Worm (Caenorhabditis elegans) whole organism, L1 larva: Measurements from ENCODE around the gene Y62F5A.9.

Experiments used
- C16A3.4 ChIP-seq: fragments of 150-350 bp; optimal IDR thresholded peaks from 2 replicates; lab custom pipeline; 2014; ENCODE audit warnings: missing biosample characterization, missing genetic modification characterization
- C34B4.2 ChIP-seq: sonication (generic microtip); optimal IDR thresholded peaks from 2 replicates; lab custom pipeline; 2017; ENCODE audit warnings: mild to moderate bottlenecking, missing genetic modification characterization, missing compliant biosample characterization
- aha-1 ChIP-seq: fragments of 150-350 bp; optimal IDR thresholded peaks from 2 replicates; lab custom pipeline; 2014; ENCODE audit warnings: missing biosample characterization, missing genetic modification characterization
- alr-1 ChIP-seq: fragments of 200-800 bp; sonication (Bioruptor generic); optimal IDR thresholded peaks from 2 replicates; lab custom pipeline; 2018; ENCODE audit warnings: borderline replicate concordance, mild to moderate bottlenecking, missing genetic modification characterization, missing compliant biosample characterization
- blmp-1 ChIP-seq: fragments of 150-350 bp; optimal IDR thresholded peaks from 2 replicates; lab custom pipeline; 2014; ENCODE audit warnings: missing biosample characterization, missing genetic modification characterization
- ceh-63 ChIP-seq: fragments of 200-800 bp; sonication (Bioruptor generic); optimal IDR thresholded peaks from 2 replicates; lab custom pipeline; 2018; ENCODE audit warnings: mild to moderate bottlenecking, missing genetic modification characterization, missing compliant biosample characterization
- ceh-82 ChIP-seq, 3 experiments: fragments of 150-350 bp in 1 of 3; sonication (generic microtip) in 2 of 3; optimal IDR thresholded peaks; 2 replicates each; lab custom pipeline; 2014 to 2017; ENCODE audit warnings: missing biosample characterization in 3 of 3, missing genetic modification characterization in 3 of 3
- ceh-90 ChIP-seq: sonication (generic microtip); optimal IDR thresholded peaks from 2 replicates; lab custom pipeline; 2016; ENCODE audit warnings: missing genetic modification characterization, missing compliant biosample characterization
- dpl-1 ChIP-seq, 3 experiments: fragments of 150-350 bp in 2 of 3; sonication (generic microtip) in 1 of 3; optimal IDR thresholded peaks; 2 replicates each; lab custom pipeline; 2014 to 2017; ENCODE audit warnings: missing biosample characterization in 3 of 3, missing genetic modification characterization in 3 of 3, missing genetic modification reagents in 3 of 3
- efl-1 ChIP-seq, 4 experiments: fragments of 150-350 bp; optimal IDR thresholded peaks in 3 of 4; peaks in 1 of 4; 1 replicate in 1 of 4; 2 replicates in 3 of 4; lab custom pipeline; 2014; ENCODE audit warnings: missing biosample characterization in 2 of 4, missing genetic modification characterization in 2 of 4, missing genetic modification reagents in 2 of 4
- egl-27 ChIP-seq, 2 experiments: fragments of 150-350 bp in 1 of 2; sonication (generic microtip); optimal IDR thresholded peaks; 3 replicates each; lab custom pipeline; 2017 to 2018; ENCODE audit warnings: missing biosample characterization in 2 of 2, missing genetic modification characterization in 2 of 2, missing genetic modification reagents in 2 of 2
- elt-2 ChIP-seq: sonication (generic microtip); optimal IDR thresholded peaks from 2 replicates; lab custom pipeline; 2016; ENCODE audit warnings: missing genetic modification characterization, mild to moderate bottlenecking, inconsistent platforms, missing compliant biosample characterization, missing genetic modification reagents
- fkh-8 ChIP-seq: sonication (generic microtip); optimal IDR thresholded peaks from 2 replicates; lab custom pipeline; 2016; ENCODE audit warnings: mild to moderate bottlenecking, missing genetic modification characterization, missing compliant biosample characterization
- grh-1 ChIP-seq: fragments of 200-800 bp; sonication (Bioruptor generic); IDR thresholded peaks from 2 replicates; pipeline ENCODE4 v1.3.6; 2022; ENCODE audit warnings: missing genetic modification reagents, missing genetic modification characterization, missing compliant biosample characterization
- isw-1 ChIP-seq: fragments of 200-800 bp; sonication (Bioruptor generic); IDR thresholded peaks from 2 replicates; pipeline ENCODE4 v1.3.6; 2022; ENCODE audit warnings: missing genetic modification characterization, missing compliant biosample characterization
- jun-1 ChIP-seq: fragments of 150-350 bp; optimal IDR thresholded peaks from 2 replicates; lab custom pipeline; 2014; ENCODE audit warnings: missing biosample characterization, missing genetic modification reagents, missing genetic modification characterization
- lin-15B ChIP-seq: fragments of 150-350 bp; sonication (generic microtip); optimal IDR thresholded peaks from 3 replicates; lab custom pipeline; 2014; ENCODE audit warnings: missing biosample characterization, missing genetic modification characterization
- lin-35 ChIP-seq, 2 experiments: fragments of 150-350 bp; optimal IDR thresholded peaks; 2 replicates each; lab custom pipeline; 2014; ENCODE audit warnings: missing biosample characterization in 2 of 2, missing genetic modification characterization in 2 of 2, missing genetic modification reagents in 2 of 2
- lir-3 ChIP-seq: sonication (generic microtip); optimal IDR thresholded peaks from 2 replicates; lab custom pipeline; 2016; ENCODE audit warnings: mild to moderate bottlenecking, missing genetic modification characterization, moderate library complexity, missing compliant biosample characterization; ENCODE audit not compliant: poor library complexity
- lsy-2 ChIP-seq, 2 experiments: fragments of 150-350 bp; optimal IDR thresholded peaks; 2 replicates each; lab custom pipeline; 2014; ENCODE audit warnings: missing biosample characterization in 2 of 2, missing genetic modification characterization in 2 of 2
- mab-9 ChIP-seq: fragments of 200-800 bp; sonication (Bioruptor generic); IDR thresholded peaks from 2 replicates; pipeline ENCODE4 v1.3.6; 2022; ENCODE audit warnings: missing genetic modification reagents, missing genetic modification characterization, missing compliant biosample characterization
- mdl-1 ChIP-seq, 2 experiments: fragments of 150-350 bp; optimal IDR thresholded peaks; 2 replicates each; lab custom pipeline; 2014 to 2017; ENCODE audit warnings: missing biosample characterization in 2 of 2, missing genetic modification characterization in 2 of 2, inconsistent platforms in 1 of 2
- mep-1 ChIP-seq: fragments of 150-350 bp; optimal IDR thresholded peaks from 2 replicates; lab custom pipeline; 2014; ENCODE audit warnings: missing biosample characterization, missing genetic modification characterization
- nhr-20 ChIP-seq: sonication (generic microtip); optimal IDR thresholded peaks from 2 replicates; lab custom pipeline; 2016; ENCODE audit warnings: mild to moderate bottlenecking, missing genetic modification characterization, missing compliant biosample characterization
- nhr-28 ChIP-seq: fragments of 150-350 bp; optimal IDR thresholded peaks from 2 replicates; lab custom pipeline; 2014; ENCODE audit warnings: missing biosample characterization, missing genetic modification characterization
- nhr-47 ChIP-seq: sonication (generic microtip); optimal IDR thresholded peaks from 2 replicates; lab custom pipeline; 2016; ENCODE audit warnings: mild to moderate bottlenecking, missing genetic modification characterization, moderate library complexity, missing compliant biosample characterization
- nhr-71 ChIP-seq: sonication (generic microtip); optimal IDR thresholded peaks from 2 replicates; lab custom pipeline; 2016; ENCODE audit warnings: mild to moderate bottlenecking, missing genetic modification characterization, moderate library complexity, missing compliant biosample characterization
- nhr-77 ChIP-seq: fragments of 150-350 bp; optimal IDR thresholded peaks from 2 replicates; lab custom pipeline; 2014; ENCODE audit warnings: missing biosample characterization, missing genetic modification characterization
- nhr-90 ChIP-seq: sonication (generic microtip); optimal IDR thresholded peaks from 2 replicates; lab custom pipeline; 2016; ENCODE audit warnings: mild to moderate bottlenecking, missing genetic modification characterization, missing compliant biosample characterization; ENCODE audit not compliant: poor library complexity
- rnt-1 ChIP-seq: sonication (generic microtip); optimal IDR thresholded peaks from 2 replicates; lab custom pipeline; 2016; ENCODE audit warnings: mild to moderate bottlenecking, missing genetic modification characterization, moderate library complexity, missing compliant biosample characterization
- skn-1 ChIP-seq: fragments of 150-350 bp; optimal IDR thresholded peaks from 2 replicates; lab custom pipeline; 2014; ENCODE audit warnings: missing biosample characterization, missing genetic modification characterization
- snpc-4 ChIP-seq: fragments of 150-350 bp; optimal IDR thresholded peaks from 2 replicates; lab custom pipeline; 2014; ENCODE audit warnings: missing biosample characterization, missing genetic modification characterization
- snu-23 ChIP-seq: sonication (generic microtip); optimal IDR thresholded peaks from 2 replicates; lab custom pipeline; 2016; ENCODE audit warnings: missing genetic modification characterization, missing compliant biosample characterization
- swsn-7 ChIP-seq: sonication (generic microtip); optimal IDR thresholded peaks from 2 replicates; lab custom pipeline; 2016; ENCODE audit warnings: missing genetic modification characterization, missing compliant biosample characterization
- vab-15 ChIP-seq: sonication (generic microtip); optimal IDR thresholded peaks from 2 replicates; lab custom pipeline; 2017; ENCODE audit warnings: missing genotype, mild to moderate bottlenecking, missing genetic modification characterization, missing compliant biosample characterization
- zip-4 ChIP-seq: fragments of 200-800 bp; sonication (Bioruptor generic); optimal IDR thresholded peaks from 2 replicates; lab custom pipeline; 2018; ENCODE audit warnings: mild to moderate bottlenecking, missing genetic modification characterization, moderate library complexity, missing compliant biosample characterization

Y62F5A.9 gene

ce11 chrII:11538741-11539140 is at the start of gene Y62F5A.9:
Gene Y62F5A.9, minus strand, starts transcription at chrII:11538841.
- TF ChIP-seq snu-23, result peak; percentile 9
- no peak for TF ChIP-seq alr-1 (tag; lab: Kevin White, UChicago)
- TF ChIP-seq swsn-7, result no peak
- no peak for TF ChIP-seq rnt-1
- TF ChIP-seq aha-1 (tag; lab: Kevin White, UChicago), result no peak
- TF ChIP-seq snpc-4 (tag; lab: Kevin White, UChicago), result no peak
- no peak for TF ChIP-seq nhr-20
- TF ChIP-seq efl-1 (optimal IDR thresholded peaks at IDR 0.05; lab: Kevin White, UChicago), result no peak
- peak in 1 of 2 experiments; percentile 45 for TF ChIP-seq efl-1 (GFP tag; optimal IDR thresholded peaks at IDR 0.05 in 1 of 2; lab: Kevin White, UChicago)
- no peak for TF ChIP-seq grh-1 (GFP tag; lab: Robert Waterston, UW)

- no peak for TF ChIP-seq efl-1 (optimal IDR thresholded peaks at IDR 0.05; lab: Kevin White, UChicago)
- TF ChIP-seq efl-1 (GFP tag; optimal IDR thresholded peaks at IDR 0.05 in 1 of 2; lab: Kevin White, UChicago), result peak in 1 of 2 experiments; percentile 51
- TF ChIP-seq elt-2 (tag; lab: Kevin White, UChicago), result no peak
- TF ChIP-seq lin-15B (tag; lab: Kevin White, UChicago), result no peak
- TF ChIP-seq egl-27 (tag; optimal IDR thresholded peaks at IDR 0.05; lab: Kevin White, UChicago), result no peak
- TF ChIP-seq ceh-90, result no peak
- no peak for TF ChIP-seq lsy-2 (tag; optimal IDR thresholded peaks at IDR 0.05; lab: Kevin White, UChicago)
- no peak for TF ChIP-seq snu-23
Measured at ce11 chrII:11588304-11588703, 49.7 kb upstream of the Y62F5A.9 start.

- TF ChIP-seq C34B4.2 (tag; lab: Kevin White, UChicago) (no peak), isw-1 (GFP tag; lab: Robert Waterston, UW) (no peak), dpl-1 (GFP tag; optimal IDR thresholded peaks at IDR 0.05; lab: Kevin White, UChicago) (no peak), nhr-71 (no peak), vab-15 (no peak), jun-1 (tag; lab: Kevin White, UChicago) (no peak), mab-9 (GFP tag; lab: Robert Waterston, UW) (no peak)
- TF ChIP-seq, all 84 proteins: peak for 0
Measured at ce11 chrII:11582698-11583097, 44.1 kb upstream of the Y62F5A.9 start, which contains the start of gene ints-7. Gene ints-7, plus strand, starts transcription at chrII:11582849.

- no peak for TF ChIP-seq ceh-63
- TF ChIP-seq mep-1, result peak; percentile 43
- TF ChIP-seq isw-1 (GFP tag; lab: Robert Waterston, UW), result peak; percentile 23; the same call in 1 of the 2 replicates
- peak; percentile 90 for TF ChIP-seq zip-4
- TF ChIP-seq nhr-47, result no peak
- TF ChIP-seq ceh-82 (tag; optimal IDR thresholded peaks at IDR 0.05; lab: Kevin White, UChicago), result peak in 1 of 3 experiments; percentile 58
- TF ChIP-seq mdl-1 (tag; optimal IDR thresholded peaks at IDR 0.05; lab: Kevin White, UChicago), result peak in 1 of 2 experiments; percentile 19
- peak in 1 of 2 experiments; percentile 70 for TF ChIP-seq lsy-2 (tag; optimal IDR thresholded peaks at IDR 0.05; lab: Kevin White, UChicago)
- TF ChIP-seq lin-35 (GFP tag; optimal IDR thresholded peaks at IDR 0.05; lab: Kevin White, UChicago), result peak; percentile 64 to 80
- TF ChIP-seq fkh-8 (tag; lab: Kevin White, UChicago), result peak; percentile 5
- TF ChIP-seq efl-1 (optimal IDR thresholded peaks at IDR 0.05; lab: Kevin White, UChicago), result peak; percentile 67 to 70
- TF ChIP-seq efl-1 (GFP tag; optimal IDR thresholded peaks at IDR 0.05 in 1 of 2; lab: Kevin White, UChicago), result peak; percentile 81 to 97
- peak; percentile 49 for TF ChIP-seq ceh-90
- TF ChIP-seq lin-15B (tag; lab: Kevin White, UChicago), result peak; percentile 47
- peak; percentile 33 for TF ChIP-seq lir-3 (tag; lab: Kevin White, UChicago)
- peak; percentile 33 for TF ChIP-seq blmp-1 (tag; lab: Kevin White, UChicago)
- no peak for TF ChIP-seq nhr-90 (tag; lab: Kevin White, UChicago)
- no peak for TF ChIP-seq nhr-77 (tag; lab: Kevin White, UChicago)
- TF ChIP-seq rnt-1, result peak; percentile 42
- TF ChIP-seq nhr-28, result no peak
- peak; percentile 57 to 82 (median 74) for TF ChIP-seq dpl-1 (GFP tag; optimal IDR thresholded peaks at IDR 0.05; lab: Kevin White, UChicago)
- TF ChIP-seq C16A3.4, result peak; percentile 4
- peak; percentile 70 for TF ChIP-seq skn-1 (tag; lab: Kevin White, UChicago)
- TF ChIP-seq, all 84 proteins: peak for 17
Measured at ce11 chrII:11578327-11578726, 39.7 kb upstream of the Y62F5A.9 start, which contains the start of gene smc-6. Gene smc-6, plus strand, starts transcription at chrII:11578716.
